Fruit fly (Drosophila melanogaster): ENCODE results near the gene CG12620.

dm6 chr2L:17092737-17093136 lies 5.3 kb downstream of the CG12620 start:
- TF ChIP-seq Hr78 (GFP tag; optimal IDR thresholded peaks at IDR 0.05) (no peak), OdsH (GFP tag; optimal IDR thresholded peaks at IDR 0.05) (no peak), br (GFP tag; optimal IDR thresholded peaks at IDR 0.05) (no peak), CG9705 (GFP tag; optimal IDR thresholded peaks at IDR 0.05) (no peak), Jra (GFP tag; optimal IDR thresholded peaks at IDR 0.05) (no peak), Dif (GFP tag; optimal IDR thresholded peaks at IDR 0.05; ENCODE audit: partially characterized antibody) (no peak)
